Worm (Caenorhabditis elegans): ENCODE data around the gene Y102A5C.40.

- TF ChIP-seq madf-6 (GFP tag; IDR thresholded peaks at IDR 0.05) (no peak), dpl-1 (GFP tag; optimal IDR thresholded peaks at IDR 0.05) (no peak), atf-7 (tag; optimal IDR thresholded peaks at IDR 0.05) (no peak)
Observed at ce11 chrV:17030430-17030829, 43.5 kb upstream of the Y102A5C.40 start.
